Worm (Caenorhabditis elegans) whole organism, L1 larva: ENCODE measurements around the gene nfya-1.
A peak's percentile ranks its signal among the peaks of the same experiment; 100 is the strongest.

Experiments
- C16A3.4 ChIP-seq: fragments of 150-350 bp; optimal IDR thresholded peaks from 2 replicates; lab custom pipeline; 2014; ENCODE audit warnings: missing biosample characterization, missing genetic modification characterization
- Y116A8C.19 ChIP-seq: sonication (generic microtip); optimal IDR thresholded peaks from 2 replicates; lab custom pipeline; 2016; ENCODE audit warnings: missing compliant biosample characterization, missing genetic modification characterization, borderline replicate concordance
- aha-1 ChIP-seq: fragments of 150-350 bp; optimal IDR thresholded peaks from 2 replicates; lab custom pipeline; 2014; ENCODE audit warnings: missing biosample characterization, missing genetic modification characterization
- alr-1 ChIP-seq: fragments of 200-800 bp; sonication (Bioruptor generic); optimal IDR thresholded peaks from 2 replicates; lab custom pipeline; 2018; ENCODE audit warnings: borderline replicate concordance, mild to moderate bottlenecking, missing genetic modification characterization, missing compliant biosample characterization
- ama-1 ChIP-seq: fragments of 150-350 bp; optimal IDR thresholded peaks from 2 replicates; lab custom pipeline; 2014
- blmp-1 ChIP-seq: fragments of 150-350 bp; optimal IDR thresholded peaks from 2 replicates; lab custom pipeline; 2014; ENCODE audit warnings: missing biosample characterization, missing genetic modification characterization
- ceh-63 ChIP-seq: fragments of 200-800 bp; sonication (Bioruptor generic); optimal IDR thresholded peaks from 2 replicates; lab custom pipeline; 2018; ENCODE audit warnings: mild to moderate bottlenecking, missing genetic modification characterization, missing compliant biosample characterization
- ceh-8 ChIP-seq: fragments of 200-800 bp; sonication (Bioruptor generic); optimal IDR thresholded peaks from 2 replicates; lab custom pipeline; 2018; ENCODE audit warnings: mild to moderate bottlenecking, missing genetic modification characterization, moderate library complexity, missing compliant biosample characterization
- ceh-82 ChIP-seq, 3 experiments: fragments of 150-350 bp in 1 of 3; sonication (generic microtip) in 2 of 3; optimal IDR thresholded peaks; 2 replicates each; lab custom pipeline; 2014 to 2017; ENCODE audit warnings: missing biosample characterization in 3 of 3, missing genetic modification characterization in 3 of 3
- ceh-90 ChIP-seq: sonication (generic microtip); optimal IDR thresholded peaks from 2 replicates; lab custom pipeline; 2016; ENCODE audit warnings: missing genetic modification characterization, missing compliant biosample characterization
- efl-1 ChIP-seq, 4 experiments: fragments of 150-350 bp; optimal IDR thresholded peaks in 3 of 4; peaks in 1 of 4; 1 replicate in 1 of 4; 2 replicates in 3 of 4; lab custom pipeline; 2014; ENCODE audit warnings: missing biosample characterization in 2 of 4, missing genetic modification characterization in 2 of 4, missing genetic modification reagents in 2 of 4
- efl-3 ChIP-seq: fragments of 200-800 bp; sonication (Bioruptor generic); optimal IDR thresholded peaks from 2 replicates; lab custom pipeline; 2018; ENCODE audit warnings: mild to moderate bottlenecking, missing genetic modification characterization, missing compliant biosample characterization
- egl-13 ChIP-seq: sonication (generic microtip); optimal IDR thresholded peaks from 2 replicates; lab custom pipeline; 2016; ENCODE audit warnings: missing genotype, missing genetic modification reagents, missing genetic modification characterization, missing compliant biosample characterization
- elt-2 ChIP-seq: sonication (generic microtip); optimal IDR thresholded peaks from 2 replicates; lab custom pipeline; 2016; ENCODE audit warnings: missing genetic modification characterization, mild to moderate bottlenecking, inconsistent platforms, missing compliant biosample characterization, missing genetic modification reagents
- elt-3 ChIP-seq, 6 experiments: fragments of 150-350 bp in 1 of 6; sonication (generic microtip); optimal IDR thresholded peaks; 2 replicates each; lab custom pipeline; 2017 to 2018; ENCODE audit warnings: missing biosample characterization in 6 of 6, missing genetic modification characterization in 6 of 6, inconsistent platforms in 1 of 6
- fkh-4 ChIP-seq: sonication (generic microtip); optimal IDR thresholded peaks from 2 replicates; lab custom pipeline; 2016; ENCODE audit warnings: missing compliant biosample characterization, missing genetic modification characterization, borderline replicate concordance
- fos-1 ChIP-seq: fragments of 150-350 bp; optimal IDR thresholded peaks from 2 replicates; lab custom pipeline; 2014; ENCODE audit warnings: missing biosample characterization, missing genetic modification characterization
- irx-1 ChIP-seq: sonication (generic microtip); optimal IDR thresholded peaks from 2 replicates; lab custom pipeline; 2016; ENCODE audit warnings: missing genetic modification characterization, missing compliant biosample characterization
- lin-13 ChIP-seq: fragments of 150-350 bp; optimal IDR thresholded peaks from 2 replicates; lab custom pipeline; 2014; ENCODE audit warnings: missing biosample characterization, missing genetic modification reagents, missing genetic modification characterization
- lin-14 ChIP-seq: fragments of 200-800 bp; sonication (Bioruptor generic); optimal IDR thresholded peaks from 2 replicates; lab custom pipeline; 2018; ENCODE audit warnings: mild to moderate bottlenecking, missing genetic modification characterization, moderate library complexity, missing compliant biosample characterization
- lin-15B ChIP-seq: fragments of 150-350 bp; sonication (generic microtip); optimal IDR thresholded peaks from 3 replicates; lab custom pipeline; 2014; ENCODE audit warnings: missing biosample characterization, missing genetic modification characterization
- mab-9 ChIP-seq: fragments of 200-800 bp; sonication (Bioruptor generic); IDR thresholded peaks from 2 replicates; pipeline ENCODE4 v1.3.6; 2022; ENCODE audit warnings: missing genetic modification reagents, missing genetic modification characterization, missing compliant biosample characterization
- mep-1 ChIP-seq: fragments of 150-350 bp; optimal IDR thresholded peaks from 2 replicates; lab custom pipeline; 2014; ENCODE audit warnings: missing biosample characterization, missing genetic modification characterization
- nhr-11 ChIP-seq: fragments of 150-350 bp; optimal IDR thresholded peaks from 2 replicates; lab custom pipeline; 2014; ENCODE audit warnings: missing biosample characterization, missing genetic modification characterization
- nhr-12 ChIP-seq: sonication (generic microtip); optimal IDR thresholded peaks from 2 replicates; lab custom pipeline; 2017; ENCODE audit warnings: missing biosample characterization, missing genetic modification characterization
- nhr-237 ChIP-seq: fragments of 150-350 bp; optimal IDR thresholded peaks from 2 replicates; lab custom pipeline; 2014; ENCODE audit warnings: missing biosample characterization, missing genetic modification characterization
- nhr-47 ChIP-seq: sonication (generic microtip); optimal IDR thresholded peaks from 2 replicates; lab custom pipeline; 2016; ENCODE audit warnings: mild to moderate bottlenecking, missing genetic modification characterization, moderate library complexity, missing compliant biosample characterization
- nhr-71 ChIP-seq: sonication (generic microtip); optimal IDR thresholded peaks from 2 replicates; lab custom pipeline; 2016; ENCODE audit warnings: mild to moderate bottlenecking, missing genetic modification characterization, moderate library complexity, missing compliant biosample characterization
- nhr-84 ChIP-seq: sonication (generic microtip); optimal IDR thresholded peaks from 2 replicates; lab custom pipeline; 2017; ENCODE audit warnings: missing biosample characterization, missing genetic modification characterization
- nhr-85 ChIP-seq: sonication (generic microtip); peaks from one replicate; lab custom pipeline; 2016; ENCODE audit warnings: missing genetic modification characterization, inconsistent platforms, missing compliant biosample characterization
- pqm-1 ChIP-seq: sonication (generic microtip); optimal IDR thresholded peaks from 3 replicates; lab custom pipeline; 2017; ENCODE audit warnings: missing biosample characterization, missing genetic modification characterization
- rnt-1 ChIP-seq: sonication (generic microtip); optimal IDR thresholded peaks from 2 replicates; lab custom pipeline; 2016; ENCODE audit warnings: mild to moderate bottlenecking, missing genetic modification characterization, moderate library complexity, missing compliant biosample characterization
- skn-1 ChIP-seq: fragments of 150-350 bp; optimal IDR thresholded peaks from 2 replicates; lab custom pipeline; 2014; ENCODE audit warnings: missing biosample characterization, missing genetic modification characterization
- sptf-1 ChIP-seq: fragments of 150-350 bp; optimal IDR thresholded peaks from 2 replicates; lab custom pipeline; 2014; ENCODE audit warnings: missing biosample characterization, missing genetic modification characterization
- swsn-7 ChIP-seq: sonication (generic microtip); optimal IDR thresholded peaks from 2 replicates; lab custom pipeline; 2016; ENCODE audit warnings: missing genetic modification characterization, missing compliant biosample characterization
- unc-62 ChIP-seq: fragments of 150-350 bp; optimal IDR thresholded peaks from 2 replicates; lab custom pipeline; 2014; ENCODE audit warnings: missing biosample characterization, missing genetic modification reagents, missing genetic modification characterization
- unc-98 ChIP-seq: fragments of 200-800 bp; sonication (Bioruptor generic); IDR thresholded peaks from 2 replicates; pipeline ENCODE4 v1.3.6; 2022; ENCODE audit warnings: missing genetic modification characterization, missing compliant biosample characterization
- xbp-1 ChIP-seq: sonication (generic microtip); optimal IDR thresholded peaks from 2 replicates; lab custom pipeline; 2016; ENCODE audit warnings: missing genetic modification characterization, missing compliant biosample characterization
- zip-4 ChIP-seq: fragments of 200-800 bp; sonication (Bioruptor generic); optimal IDR thresholded peaks from 2 replicates; lab custom pipeline; 2018; ENCODE audit warnings: mild to moderate bottlenecking, missing genetic modification characterization, moderate library complexity, missing compliant biosample characterization

Gene nfya-1

ce11 chrX:11948184-11948894, 1.7 kb upstream of the nfya-1 start, which contains the start of gene lsd-1 (continued):
- TF ChIP-seq fkh-4: no peak
- no peak for TF ChIP-seq zip-4 (GFP tag; lab: Kevin White, UChicago)
- no peak for TF ChIP-seq Y116A8C.19 (tag; lab: Kevin White, UChicago)
- TF ChIP-seq efl-1 (optimal IDR thresholded peaks at IDR 0.05; lab: Kevin White, UChicago): peak; percentile 22 to 23
- TF ChIP-seq efl-1 (GFP tag; optimal IDR thresholded peaks at IDR 0.05 in 1 of 2; lab: Kevin White, UChicago): peak in 1 of 2 experiments; percentile 4
- TF ChIP-seq nhr-12 (tag; lab: Kevin White, UChicago): no peak
- no peak for TF ChIP-seq elt-2 (tag; lab: Kevin White, UChicago)
- no peak for TF ChIP-seq nhr-11
- TF ChIP-seq xbp-1 (tag; lab: Kevin White, UChicago): peak; percentile 10
- peak; percentile 68 for TF ChIP-seq nhr-85 (tag; lab: Kevin White, UChicago)
- TF ChIP-seq pqm-1 (tag; lab: Kevin White, UChicago): no peak
- no peak for TF ChIP-seq lin-13 (GFP tag; lab: Kevin White, UChicago)
- TF ChIP-seq ceh-63 (GFP tag; lab: Kevin White, UChicago): no peak
- no peak for TF ChIP-seq alr-1 (tag; lab: Kevin White, UChicago)
- TF ChIP-seq elt-3 (tag; optimal IDR thresholded peaks at IDR 0.05; lab: Kevin White, UChicago): no peak
- TF ChIP-seq efl-3 (GFP tag; lab: Kevin White, UChicago): no peak
- peak; percentile 9 for TF ChIP-seq egl-13 (tag; lab: Kevin White, UChicago)
- TF ChIP-seq skn-1: no peak
- no peak for TF ChIP-seq unc-98 (GFP tag; lab: Robert Waterston, UW)
- no peak for TF ChIP-seq lin-14 (GFP tag; lab: Kevin White, UChicago)
- TF ChIP-seq C16A3.4 (tag; lab: Kevin White, UChicago): peak; percentile 28
- no peak for TF ChIP-seq fos-1

DNA sequence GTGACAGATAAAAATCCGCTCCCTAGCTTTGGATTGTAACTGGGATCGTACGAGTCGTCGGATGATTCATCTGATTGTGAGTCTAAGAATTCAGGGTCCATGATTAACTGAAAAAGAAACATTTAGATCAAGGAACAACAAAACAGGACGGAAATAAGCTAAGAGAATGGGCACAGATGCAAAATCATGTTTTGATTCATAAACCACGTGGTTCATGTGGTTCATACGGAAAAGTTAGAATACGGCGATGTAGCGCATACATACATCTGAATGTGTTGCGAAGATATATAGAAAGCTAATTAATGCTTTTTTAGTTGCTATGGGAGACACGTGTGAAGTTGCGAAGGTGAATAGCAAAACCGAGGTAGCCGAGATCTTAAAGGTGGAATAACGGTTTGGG, 4.7 kb downstream of the nfya-1 start, which contains the start of gene F55G7.3:
TSS of gene F55G7.3 (minus strand) at position 101 of the 400 bp plus-strand sequence.
- no peak for TF ChIP-seq nhr-47 (tag; lab: Kevin White, UChicago)
- no peak for TF ChIP-seq aha-1 (tag; lab: Kevin White, UChicago)
- no peak for TF ChIP-seq blmp-1 (tag; lab: Kevin White, UChicago)
- no peak for TF ChIP-seq ceh-90 (tag; lab: Kevin White, UChicago)
- TF ChIP-seq unc-62 (GFP tag; lab: Kevin White, UChicago): no peak
- no peak for TF ChIP-seq lin-13 (GFP tag; lab: Kevin White, UChicago)
- no peak for TF ChIP-seq elt-2 (tag; lab: Kevin White, UChicago)
- TF ChIP-seq rnt-1 (tag; lab: Kevin White, UChicago): no peak
- TF ChIP-seq lin-14 (GFP tag; lab: Kevin White, UChicago): no peak
- no peak for TF ChIP-seq mab-9 (GFP tag; lab: Robert Waterston, UW)
- no peak for TF ChIP-seq ceh-8 (GFP tag; lab: Kevin White, UChicago)
- no peak for TF ChIP-seq nhr-237
- no peak for TF ChIP-seq zip-4 (GFP tag; lab: Kevin White, UChicago)
- no peak for TF ChIP-seq ceh-82 (tag; optimal IDR thresholded peaks at IDR 0.05; lab: Kevin White, UChicago)
- TF ChIP-seq sptf-1: no peak
- no peak for TF ChIP-seq nhr-71
- no peak for TF ChIP-seq nhr-12 (tag; lab: Kevin White, UChicago)
- TF ChIP-seq irx-1 (tag; lab: Kevin White, UChicago): no peak
- no peak for TF ChIP-seq ama-1 (lab: Kevin White, UChicago)
- no peak for TF ChIP-seq nhr-84 (tag; lab: Kevin White, UChicago)

DNA sequence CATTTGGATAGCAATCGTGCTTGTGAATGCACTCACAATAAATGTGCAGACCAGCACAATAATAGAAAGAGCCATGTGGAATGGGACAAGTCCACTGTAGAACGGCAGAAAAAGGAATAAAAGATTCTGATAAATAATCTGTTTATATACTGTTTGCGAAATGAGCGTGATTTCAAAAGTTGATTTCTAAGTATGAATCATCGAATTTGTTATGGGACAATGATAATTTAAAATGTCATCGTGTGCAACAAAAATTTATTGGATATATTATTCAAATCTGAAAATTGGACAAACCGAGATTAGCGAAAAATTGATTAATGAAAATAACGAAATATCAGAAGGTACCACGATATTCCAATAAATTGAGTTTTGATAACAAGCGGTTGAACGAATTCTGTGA, 7.8 kb downstream of the nfya-1 start, which contains the start of gene F55G7.5:
TSS of gene F55G7.5 (minus strand) at position 101 of the 400 bp plus-strand sequence.
- TF ChIP-seq blmp-1 (tag; lab: Kevin White, UChicago) (no peak), lin-15B (tag; lab: Kevin White, UChicago) (no peak), egl-13 (tag; lab: Kevin White, UChicago) (no peak), nhr-85 (tag; lab: Kevin White, UChicago) (no peak), mep-1 (tag; lab: Kevin White, UChicago) (no peak), swsn-7 (tag; lab: Kevin White, UChicago) (no peak), nhr-71 (no peak)
